Fruit fly (Drosophila melanogaster) whole organism, embryonic: ENCODE results near the gene ssp3.

Experiments
- ATbp ChIP-seq: fragments of 200-800 bp; sonication (Bioruptor generic); optimal IDR thresholded peaks from 2 replicates; lab custom pipeline; 2017; ENCODE audit warnings: missing biosample characterization, mild to moderate bottlenecking, missing genetic modification characterization, missing genetic modification reagents
- B-H1 ChIP-seq: fragments of 200-800 bp; sonication (Bioruptor generic); IDR thresholded peaks from 3 replicates; pipeline ENCODE4 v1.3.6; 2022; ENCODE audit warnings: missing biosample characterization, missing genetic modification characterization
- Bdp1 ChIP-seq: fragments of 200-800 bp; sonication (Bioruptor generic); optimal IDR thresholded peaks from 3 replicates; lab custom pipeline; 2016; ENCODE audit warnings: missing biosample characterization, missing genetic modification characterization
- CG11560 ChIP-seq: fragments of 200-800 bp; sonication (Bioruptor generic); IDR thresholded peaks from 3 replicates; pipeline ENCODE4 v1.3.6; 2022; ENCODE audit warnings: missing biosample characterization, missing genetic modification characterization
- CG11695 ChIP-seq: fragments of 200-800 bp; sonication (Bioruptor generic); IDR thresholded peaks from 3 replicates; pipeline ENCODE4 v1.3.6; 2022; ENCODE audit warnings: missing biosample characterization, missing genetic modification characterization
- CG14014 ChIP-seq: fragments of 200-800 bp; sonication (Bioruptor generic); IDR thresholded peaks from 2 replicates; pipeline ENCODE4 v1.3.6; 2022; ENCODE audit warnings: missing biosample characterization, missing genetic modification characterization
- CG14667 ChIP-seq: fragments of 200-800 bp; sonication (Bioruptor generic); IDR thresholded peaks from 2 replicates; pipeline ENCODE4 v1.3.6; 2022; ENCODE audit warnings: missing biosample characterization, missing genetic modification characterization
- CG15011 ChIP-seq: fragments of 200-800 bp; sonication (Bioruptor generic); optimal IDR thresholded peaks from 3 replicates; lab custom pipeline; 2018; ENCODE audit warnings: missing biosample characterization, mild to moderate bottlenecking, missing genetic modification characterization
- CG1529 ChIP-seq: fragments of 200-800 bp; sonication (Bioruptor generic); optimal IDR thresholded peaks from 3 replicates; lab custom pipeline; 2018; ENCODE audit warnings: missing biosample characterization, missing genetic modification characterization
- CG15514 ChIP-seq: fragments of 200-800 bp; sonication (Bioruptor generic); optimal IDR thresholded peaks from 3 replicates; lab custom pipeline; 2017; ENCODE audit warnings: missing biosample characterization, missing genetic modification characterization, mild to moderate bottlenecking, moderate library complexity, missing genetic modification reagents
- CG16813 ChIP-seq: fragments of 200-800 bp; sonication (Bioruptor generic); IDR thresholded peaks from 3 replicates; pipeline ENCODE4 v1.3.6; 2022; ENCODE audit warnings: missing biosample characterization, missing genetic modification characterization; ENCODE audit not compliant: partially characterized antibody
- CG16863 ChIP-seq: fragments of 200-800 bp; sonication (Bioruptor generic); optimal IDR thresholded peaks from 3 replicates; lab custom pipeline; 2016; ENCODE audit warnings: missing biosample characterization, missing genetic modification characterization
- CG18619 ChIP-seq: fragments of 200-800 bp; sonication (Bioruptor generic); optimal IDR thresholded peaks from 3 replicates; lab custom pipeline; 2017; ENCODE audit warnings: missing biosample characterization, mild to moderate bottlenecking, missing genetic modification characterization
- CG30020 ChIP-seq: fragments of 200-800 bp; optimal IDR thresholded peaks from 2 replicates; lab custom pipeline; 2019; ENCODE audit warnings: missing biosample characterization, mild to moderate bottlenecking, missing genetic modification characterization, moderate library complexity
- CG32767 ChIP-seq: fragments of 200-800 bp; sonication (Bioruptor generic); IDR thresholded peaks from 2 replicates; pipeline ENCODE4 v1.3.6; 2022; ENCODE audit warnings: missing biosample characterization, missing genetic modification characterization
- CG33557 ChIP-seq: fragments of 200-800 bp; sonication (Bioruptor generic); optimal IDR thresholded peaks from 2 replicates; lab custom pipeline; 2019; ENCODE audit warnings: missing biosample characterization, mild to moderate bottlenecking, missing genetic modification characterization, moderate library complexity
- CG34376 ChIP-seq: fragments of 200-800 bp; sonication (Bioruptor generic); optimal IDR thresholded peaks from 2 replicates; lab custom pipeline; 2018; ENCODE audit warnings: missing biosample characterization, mild to moderate bottlenecking, missing genetic modification characterization
- CG5953 ChIP-seq: fragments of 200-800 bp; sonication (Bioruptor generic); IDR thresholded peaks from 2 replicates; pipeline ENCODE4 v1.3.6; 2022; ENCODE audit warnings: missing biosample characterization, missing genetic modification characterization
- CG7556 ChIP-seq: fragments of 200-800 bp; sonication (Bioruptor generic); optimal IDR thresholded peaks from 2 replicates; lab custom pipeline; 2017; ENCODE audit warnings: missing biosample characterization, mild to moderate bottlenecking, missing genetic modification characterization
- CG7987 ChIP-seq: fragments of 200-800 bp; sonication (Bioruptor generic); optimal IDR thresholded peaks from 2 replicates; lab custom pipeline; 2018; ENCODE audit warnings: missing biosample characterization, mild to moderate bottlenecking, missing genetic modification characterization, moderate library complexity
- CG8359 ChIP-seq: fragments of 200-800 bp; sonication (Bioruptor generic); optimal IDR thresholded peaks from 2 replicates; lab custom pipeline; 2017; ENCODE audit warnings: missing biosample characterization, mild to moderate bottlenecking, missing genetic modification characterization, borderline replicate concordance
- CG8478 ChIP-seq: fragments of >200 bp; optimal IDR thresholded peaks from 2 replicates; lab custom pipeline; 2018
- Hr3 ChIP-seq: fragments of 200-800 bp; sonication (Bioruptor generic); optimal IDR thresholded peaks from 3 replicates; lab custom pipeline; 2016; ENCODE audit warnings: missing biosample characterization, missing genetic modification characterization
- Med ChIP-seq: fragments of 200-800 bp; sonication (Bioruptor generic); peaks from one replicate; lab custom pipeline; 2016; ENCODE audit warnings: missing biosample characterization, missing genetic modification characterization, mild to moderate bottlenecking, inconsistent platforms, moderate library complexity
- Neu2 ChIP-seq: fragments of 200-800 bp; sonication (Bioruptor generic); optimal IDR thresholded peaks from 3 replicates; lab custom pipeline; 2016; ENCODE audit warnings: missing biosample characterization, missing genetic modification characterization, borderline replicate concordance
- Oli ChIP-seq: fragments of 200-800 bp; sonication (Bioruptor generic); optimal IDR thresholded peaks from 2 replicates; lab custom pipeline; 2018; ENCODE audit warnings: missing biosample characterization, mild to moderate bottlenecking, missing genetic modification characterization, moderate library complexity
- Optix ChIP-seq: fragments of 200-800 bp; sonication (Bioruptor generic); IDR thresholded peaks from 3 replicates; pipeline ENCODE4 v1.3.6; 2022; ENCODE audit warnings: missing biosample characterization, missing genetic modification characterization
- Side ChIP-seq: fragments of 200-800 bp; sonication (Bioruptor generic); optimal IDR thresholded peaks from 2 replicates; lab custom pipeline; 2016; ENCODE audit warnings: missing biosample characterization, missing genetic modification characterization
- Ssrp ChIP-seq: fragments of 200-800 bp; sonication (Bioruptor generic); optimal IDR thresholded peaks from 2 replicates; lab custom pipeline; 2018; ENCODE audit warnings: missing biosample characterization, mild to moderate bottlenecking, missing genetic modification characterization, moderate library complexity
- Xbp1 ChIP-seq: fragments of 200-800 bp; sonication (Bioruptor generic); optimal IDR thresholded peaks from 3 replicates; lab custom pipeline; 2016; ENCODE audit warnings: missing biosample characterization, mild to moderate bottlenecking, missing genetic modification characterization
- ab ChIP-seq: fragments of 200-800 bp; sonication (Bioruptor generic); optimal IDR thresholded peaks from 2 replicates; lab custom pipeline; 2016; ENCODE audit warnings: missing biosample characterization, missing genetic modification characterization
- ac ChIP-seq: fragments of 200-800 bp; sonication (Bioruptor generic); optimal IDR thresholded peaks from 3 replicates; lab custom pipeline; 2017; ENCODE audit warnings: missing biosample characterization, mild to moderate bottlenecking, missing genetic modification characterization
- amos ChIP-seq: fragments of 200-800 bp; sonication (Bioruptor generic); IDR thresholded peaks from 2 replicates; pipeline ENCODE4 v1.3.6; 2022; ENCODE audit warnings: missing biosample characterization, missing genetic modification characterization; ENCODE audit not compliant: partially characterized antibody
- bbx ChIP-seq: fragments of 200-800 bp; sonication (Bioruptor generic); IDR thresholded peaks from 2 replicates; pipeline ENCODE4 v1.3.6; 2022; ENCODE audit warnings: missing biosample characterization, missing genetic modification characterization; ENCODE audit not compliant: partially characterized antibody
- bowl ChIP-seq: fragments of 200-800 bp; sonication (Bioruptor generic); IDR thresholded peaks from 2 replicates; pipeline ENCODE4 v1.3.6; 2022; ENCODE audit warnings: missing biosample characterization, missing genetic modification characterization
- cato ChIP-seq: fragments of 200-800 bp; sonication (Bioruptor generic); optimal IDR thresholded peaks from 2 replicates; lab custom pipeline; 2016; ENCODE audit warnings: missing biosample characterization, missing genetic modification characterization, borderline replicate concordance
- ci ChIP-seq: fragments of 200-800 bp; sonication (Bioruptor generic); IDR thresholded peaks from 3 replicates; pipeline ENCODE4 v1.3.6; 2022; ENCODE audit warnings: missing biosample characterization, missing genetic modification characterization
- emc ChIP-seq: fragments of 200-800 bp; sonication (Bioruptor generic); optimal IDR thresholded peaks from 2 replicates; lab custom pipeline; 2016; ENCODE audit warnings: missing biosample characterization, missing genetic modification characterization
- exex ChIP-seq: fragments of 200-800 bp; sonication (Bioruptor generic); optimal IDR thresholded peaks from 4 replicates; lab custom pipeline; 2018; ENCODE audit warnings: missing biosample characterization, mild to moderate bottlenecking, missing genetic modification characterization, moderate library complexity
- hth ChIP-seq: fragments of >200 bp; optimal IDR thresholded peaks from 2 replicates; lab custom pipeline; 2017; ENCODE audit warnings: inconsistent platforms
- luna ChIP-seq: fragments of 200-800 bp; sonication (Bioruptor generic); optimal IDR thresholded peaks from 2 replicates; lab custom pipeline; 2016; ENCODE audit warnings: missing biosample characterization, missing genetic modification characterization
- mirr ChIP-seq: fragments of 200-800 bp; sonication (Bioruptor generic); optimal IDR thresholded peaks from 3 replicates; lab custom pipeline; 2018; ENCODE audit warnings: missing biosample characterization, mild to moderate bottlenecking, missing genetic modification characterization
- pnt ChIP-seq: fragments of 200-800 bp; sonication (Bioruptor generic); optimal IDR thresholded peaks from 3 replicates; lab custom pipeline; 2016; ENCODE audit warnings: missing biosample characterization, missing genetic modification characterization
- rib ChIP-seq: fragments of 200-800 bp; sonication (Bioruptor generic); IDR thresholded peaks from 2 replicates; pipeline ENCODE4 v1.3.6; 2022; ENCODE audit warnings: missing biosample characterization, missing genetic modification characterization
- sens-2 ChIP-seq: fragments of 200-800 bp; sonication (Bioruptor generic); IDR thresholded peaks from 2 replicates; pipeline ENCODE4 v1.3.6; 2022; ENCODE audit warnings: missing biosample characterization, missing genetic modification characterization
- shn ChIP-seq: fragments of 200-800 bp; sonication (Bioruptor generic); optimal IDR thresholded peaks from 3 replicates; lab custom pipeline; 2016; ENCODE audit warnings: missing biosample characterization, missing genetic modification characterization
- sim ChIP-seq: fragments of 200-800 bp; sonication (Bioruptor generic); IDR thresholded peaks from 2 replicates; pipeline ENCODE4 v1.3.6; 2022; ENCODE audit warnings: missing biosample characterization, missing genetic modification characterization
- sr ChIP-seq: fragments of 200-800 bp; sonication (Bioruptor generic); IDR thresholded peaks from 3 replicates; pipeline ENCODE4 v1.3.6; 2022; ENCODE audit warnings: missing biosample characterization, missing genetic modification characterization
- sug ChIP-seq: fragments of 200-800 bp; optimal IDR thresholded peaks from 2 replicates; lab custom pipeline; 2019; ENCODE audit warnings: missing biosample characterization, mild to moderate bottlenecking, missing genetic modification characterization, moderate library complexity
- ttk ChIP-seq: fragments of 200-800 bp; sonication (Bioruptor generic); IDR thresholded peaks from 2 replicates; pipeline ENCODE4 v2.1.2; 2022; ENCODE audit warnings: missing biosample characterization, missing genetic modification characterization
- zen ChIP-seq: fragments of 200-800 bp; sonication (Bioruptor generic); optimal IDR thresholded peaks from 3 replicates; lab custom pipeline; 2018; ENCODE audit warnings: missing biosample characterization, mild to moderate bottlenecking, missing genetic modification characterization, moderate library complexity
- zen2 ChIP-seq: fragments of 200-800 bp; sonication (Bioruptor generic); IDR thresholded peaks from 3 replicates; pipeline ENCODE4 v1.3.6; 2022; ENCODE audit warnings: missing biosample characterization, missing genetic modification characterization; ENCODE audit not compliant: partially characterized antibody

The ssp3 gene

dm6 chr2L:18955666-18956065 is 11.9 kb upstream of the ssp3 start:
- no peak for TF ChIP-seq mirr (GFP tag; lab: Kevin White, UChicago)
- peak; percentile 82 for TF ChIP-seq sug (tag; lab: Kevin White, UChicago)
- TF ChIP-seq CG30020 = no peak
- no peak for TF ChIP-seq luna
- TF ChIP-seq pnt = no peak
- no peak for TF ChIP-seq Oli (tag; lab: Kevin White, UChicago)
- TF ChIP-seq CG32767 (GFP tag; lab: Robert Waterston, UW) = no peak
- no peak for TF ChIP-seq bowl (GFP tag; lab: Robert Waterston, UW)
- TF ChIP-seq amos (GFP tag; lab: Robert Waterston, UW) = 0 out of 2 replicates have a peak, but pooled peaks have one; percentile 4
- TF ChIP-seq shn (GFP tag; lab: Kevin White, UChicago) = no peak
- TF ChIP-seq CG5953 = no peak
- no peak for TF ChIP-seq CG8359 (GFP tag; lab: Kevin White, UChicago)
- TF ChIP-seq Side (GFP tag; lab: Kevin White, UChicago) = no peak
- no peak for TF ChIP-seq ac
- TF ChIP-seq Bdp1 (GFP tag; lab: Kevin White, UChicago) = no peak
- no peak for TF ChIP-seq emc (GFP tag; lab: Kevin White, UChicago)
- TF ChIP-seq CG18619 (GFP tag; lab: Kevin White, UChicago) = no peak
- TF ChIP-seq CG16863 (GFP tag; lab: Kevin White, UChicago) = no peak
- TF ChIP-seq CG11560 (tag; lab: Robert Waterston, UW) = no peak
- no peak for TF ChIP-seq CG11695
- TF ChIP-seq CG14014 = no peak
- TF ChIP-seq bbx (GFP tag; lab: Robert Waterston, UW) = no peak
- TF ChIP-seq CG34376 = peak; percentile 86
- 0 out of 3 replicates have a peak, but pooled peaks have one; percentile 32 for TF ChIP-seq Optix (GFP tag; lab: Robert Waterston, UW)
- TF ChIP-seq sr (GFP tag; lab: Robert Waterston, UW) = no peak
- TF ChIP-seq ttk (GFP tag; lab: Robert Waterston, UW) = no peak
- no peak for TF ChIP-seq CG1529
- TF ChIP-seq Xbp1 (GFP tag; lab: Kevin White, UChicago) = no peak
- TF ChIP-seq Med (GFP tag; lab: Kevin White, UChicago) = peak; percentile 63
- no peak for TF ChIP-seq CG16813
- no peak for TF ChIP-seq Neu2
- no peak for TF ChIP-seq Ssrp
- TF ChIP-seq cato (GFP tag; lab: Kevin White, UChicago) = no peak
- peak; percentile 24 for TF ChIP-seq CG7987 (GFP tag; lab: Kevin White, UChicago)
- TF ChIP-seq ci (GFP tag; lab: Robert Waterston, UW) = 0 out of 3 replicates have a peak, but pooled peaks have one; percentile 10
- TF ChIP-seq hth = no peak
- no peak for TF ChIP-seq ab (GFP tag; lab: Kevin White, UChicago)
- peak; percentile 46 for TF ChIP-seq exex (tag; lab: Kevin White, UChicago)
- no peak for TF ChIP-seq CG7556 (GFP tag; lab: Kevin White, UChicago)
- TF ChIP-seq zen2 (GFP tag; lab: Robert Waterston, UW) = no peak
- TF ChIP-seq CG14667 = no peak
- no peak for TF ChIP-seq CG33557 (GFP tag; lab: Kevin White, UChicago)
- no peak for TF ChIP-seq Hr3
- TF ChIP-seq rib (GFP tag; lab: Robert Waterston, UW) = peak; percentile 68
- TF ChIP-seq CG15011 (GFP tag; lab: Kevin White, UChicago) = no peak
- TF ChIP-seq CG8478 (lab: Kevin White, UChicago) = no peak
- TF ChIP-seq zen = no peak
- no peak for TF ChIP-seq ATbp (GFP tag; lab: Kevin White, UChicago)
- TF ChIP-seq B-H1 (GFP tag; lab: Robert Waterston, UW) = no peak
- TF ChIP-seq sens-2 (GFP tag; lab: Robert Waterston, UW) = no peak
- no peak for TF ChIP-seq sim (GFP tag; lab: Robert Waterston, UW)
- TF ChIP-seq CG15514 = no peak
